Fruit fly (Drosophila melanogaster) whole organism: ENCODE results near the gene CG12171.

Experiments used
- pan ChIP-seq: fragments of >200 bp; optimal IDR thresholded peaks from 2 replicates; lab custom pipeline; 2017
- usp ChIP-seq: fragments of >200 bp; optimal IDR thresholded peaks from 2 replicates; lab custom pipeline; 2017; ENCODE audit warnings: missing biosample characterization, missing genetic modification characterization, mixed read lengths

dm6 chr3R:5599521-5600360 lies 33.7 kb upstream of the CG12171 start:
- TF ChIP-seq usp (GFP tag; lab: Kevin White, UChicago) (no peak), pan (no peak)
